Worm (Caenorhabditis elegans) whole organism, mixed stage, embryonic: ENCODE measurements around the gene nhr-256.

Source experiments
- M03D4.4 ChIP-seq: sonication (generic microtip); optimal IDR thresholded peaks from 2 replicates; lab custom pipeline; 2017; ENCODE audit warnings: mild to moderate bottlenecking, missing genetic modification characterization, missing compliant biosample characterization
- bed-3 ChIP-seq: fragments of 200-800 bp; sonication (Bioruptor generic); optimal IDR thresholded peaks from 3 replicates; lab custom pipeline; 2018; ENCODE audit warnings: mild to moderate bottlenecking, missing genetic modification characterization, moderate library complexity, missing compliant biosample characterization
- blmp-1 ChIP-seq: fragments of 150-350 bp; optimal IDR thresholded peaks from 2 replicates; lab custom pipeline; 2014; ENCODE audit warnings: missing biosample characterization, missing genetic modification characterization
- ceh-39 ChIP-seq: fragments of 150-350 bp; optimal IDR thresholded peaks from 2 replicates; lab custom pipeline; 2014; ENCODE audit warnings: missing biosample characterization, missing genetic modification characterization
- ceh-43 ChIP-seq: fragments of 200-800 bp; sonication (Bioruptor generic); optimal IDR thresholded peaks from 2 replicates; lab custom pipeline; 2018; ENCODE audit warnings: mild to moderate bottlenecking, missing genetic modification characterization, moderate library complexity, missing compliant biosample characterization
- ceh-83 ChIP-seq: fragments of 200-800 bp; sonication (Bioruptor generic); optimal IDR thresholded peaks from 2 replicates; lab custom pipeline; 2018; ENCODE audit warnings: mild to moderate bottlenecking, missing genetic modification characterization, missing compliant biosample characterization
- ces-1 ChIP-seq: fragments of 150-350 bp; optimal IDR thresholded peaks from 2 replicates; lab custom pipeline; 2014; ENCODE audit warnings: missing biosample characterization, missing genetic modification reagents, missing genetic modification characterization
- cnd-1 ChIP-seq: fragments of 200-800 bp; sonication (Bioruptor generic); optimal IDR thresholded peaks from 2 replicates; lab custom pipeline; 2018; ENCODE audit warnings: mild to moderate bottlenecking, missing genetic modification characterization, missing compliant biosample characterization
- drap-1 ChIP-seq: fragments of 200-800 bp; sonication (Bioruptor generic); optimal IDR thresholded peaks from 3 replicates; lab custom pipeline; 2018; ENCODE audit warnings: mild to moderate bottlenecking, missing genetic modification characterization, missing compliant biosample characterization
- elt-1 ChIP-seq: sonication (generic microtip); optimal IDR thresholded peaks from 2 replicates; lab custom pipeline; 2017; ENCODE audit warnings: missing genetic modification characterization, mild to moderate bottlenecking, missing compliant biosample characterization, antibody characterized with exemption, moderate library complexity, borderline replicate concordance; ENCODE audit not compliant: insufficient read depth
- elt-3 ChIP-seq: fragments of 150-350 bp; optimal IDR thresholded peaks from 2 replicates; lab custom pipeline; 2014; ENCODE audit warnings: missing biosample characterization, missing genetic modification characterization
- ham-2 ChIP-seq: fragments of 200-800 bp; sonication (Bioruptor generic); optimal IDR thresholded peaks from 2 replicates; lab custom pipeline; 2018; ENCODE audit warnings: mild to moderate bottlenecking, missing genetic modification characterization, missing compliant biosample characterization
- hlh-1 ChIP-seq: fragments of 150-350 bp; optimal IDR thresholded peaks from 2 replicates; lab custom pipeline; 2014; ENCODE audit warnings: missing biosample characterization, missing genetic modification reagents, missing genetic modification characterization
- lin-13 ChIP-seq: fragments of 150-350 bp; optimal IDR thresholded peaks from 2 replicates; lab custom pipeline; 2014; ENCODE audit warnings: missing biosample characterization, missing genetic modification characterization
- lsy-2 ChIP-seq: fragments of 150-350 bp; optimal IDR thresholded peaks from 2 replicates; lab custom pipeline; 2014; ENCODE audit warnings: missing biosample characterization, missing genetic modification characterization
- mab-5 ChIP-seq: fragments of 150-350 bp; optimal IDR thresholded peaks from 2 replicates; lab custom pipeline; 2014; ENCODE audit warnings: missing biosample characterization, missing genetic modification characterization
- mep-1 ChIP-seq: fragments of 150-350 bp; optimal IDR thresholded peaks from 2 replicates; lab custom pipeline; 2017; ENCODE audit warnings: missing biosample characterization, missing genetic modification reagents, missing genetic modification characterization, inconsistent platforms
- mls-2 ChIP-seq: sonication (generic microtip); optimal IDR thresholded peaks from 2 replicates; lab custom pipeline; 2016; ENCODE audit warnings: mild to moderate bottlenecking, missing genetic modification characterization, moderate library complexity, missing compliant biosample characterization
- nhr-12 ChIP-seq: fragments of 150-350 bp; optimal IDR thresholded peaks from 2 replicates; lab custom pipeline; 2014; ENCODE audit warnings: missing biosample characterization, missing genetic modification characterization
- nhr-2 ChIP-seq: fragments of 150-350 bp; optimal IDR thresholded peaks from 2 replicates; lab custom pipeline; 2014; ENCODE audit warnings: missing biosample characterization, missing genetic modification characterization
- nhr-237 ChIP-seq: fragments of 150-350 bp; optimal IDR thresholded peaks from 2 replicates; lab custom pipeline; 2014; ENCODE audit warnings: missing biosample characterization, missing genetic modification characterization
- nhr-28 ChIP-seq: fragments of 150-350 bp; optimal IDR thresholded peaks from 2 replicates; lab custom pipeline; 2014; ENCODE audit warnings: missing biosample characterization, missing genetic modification characterization
- nhr-76 ChIP-seq: sonication (generic microtip); optimal IDR thresholded peaks from 2 replicates; lab custom pipeline; 2017; ENCODE audit warnings: missing biosample characterization, missing genetic modification characterization
- pha-4 ChIP-seq: fragments of 150-350 bp; optimal IDR thresholded peaks from 2 replicates; lab custom pipeline; 2018; ENCODE audit warnings: missing biosample characterization, missing genetic modification reagents, missing genetic modification characterization
- sem-2 ChIP-seq: fragments of 200-800 bp; sonication (Bioruptor generic); optimal IDR thresholded peaks from 2 replicates; lab custom pipeline; 2018; ENCODE audit warnings: mild to moderate bottlenecking, missing genetic modification characterization, missing compliant biosample characterization
- snpc-4 ChIP-seq: fragments of 150-350 bp; optimal IDR thresholded peaks from 2 replicates; lab custom pipeline; 2014; ENCODE audit warnings: missing biosample characterization, missing genetic modification characterization
- sptf-1 ChIP-seq: sonication (generic microtip); optimal IDR thresholded peaks from 2 replicates; lab custom pipeline; 2017; ENCODE audit warnings: mild to moderate bottlenecking, missing genetic modification characterization, moderate library complexity, missing compliant biosample characterization
- tbx-8 ChIP-seq: fragments of 200-800 bp; sonication (Bioruptor generic); optimal IDR thresholded peaks from 2 replicates; lab custom pipeline; 2018; ENCODE audit warnings: mild to moderate bottlenecking, missing genetic modification characterization, moderate library complexity, missing compliant biosample characterization
- unc-39 ChIP-seq: fragments of 150-350 bp; optimal IDR thresholded peaks from 2 replicates; lab custom pipeline; 2014; ENCODE audit warnings: missing biosample characterization, missing genetic modification characterization
- unc-62 ChIP-seq: fragments of 150-350 bp; optimal IDR thresholded peaks from 2 replicates; lab custom pipeline; 2014; ENCODE audit warnings: missing biosample characterization, missing genetic modification reagents, missing genetic modification characterization
- zip-8 ChIP-seq: fragments of 150-350 bp; optimal IDR thresholded peaks from 2 replicates; lab custom pipeline; 2014; ENCODE audit warnings: missing biosample characterization, missing genetic modification characterization

The nhr-256 gene

DNA sequence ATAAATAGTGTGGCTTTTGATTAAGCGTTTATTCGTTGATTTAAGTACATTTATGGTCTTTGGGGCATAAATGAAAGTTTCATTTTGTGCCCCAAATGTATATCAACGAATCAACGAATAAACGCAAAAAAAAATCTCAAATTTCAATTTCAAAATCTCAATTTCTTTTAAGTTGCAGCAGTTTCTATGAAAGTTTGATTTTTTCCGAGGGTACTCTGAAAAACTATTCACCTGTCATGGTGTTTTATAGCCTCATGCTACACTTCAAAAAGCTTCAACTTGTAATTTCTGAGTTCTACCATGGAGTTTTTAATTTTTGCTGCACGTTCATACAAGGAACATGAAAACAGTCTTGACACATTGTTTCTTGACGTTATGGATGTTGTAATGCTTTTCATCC, 8.9 kb downstream of the nhr-256 start, which contains the start of gene ZK697.1:
ZK697.1 (plus strand) TSS at position 301 of the 400 bp plus-strand sequence.
- TF ChIP-seq elt-3 (tag; lab: Kevin White, UChicago) = no peak

DNA sequence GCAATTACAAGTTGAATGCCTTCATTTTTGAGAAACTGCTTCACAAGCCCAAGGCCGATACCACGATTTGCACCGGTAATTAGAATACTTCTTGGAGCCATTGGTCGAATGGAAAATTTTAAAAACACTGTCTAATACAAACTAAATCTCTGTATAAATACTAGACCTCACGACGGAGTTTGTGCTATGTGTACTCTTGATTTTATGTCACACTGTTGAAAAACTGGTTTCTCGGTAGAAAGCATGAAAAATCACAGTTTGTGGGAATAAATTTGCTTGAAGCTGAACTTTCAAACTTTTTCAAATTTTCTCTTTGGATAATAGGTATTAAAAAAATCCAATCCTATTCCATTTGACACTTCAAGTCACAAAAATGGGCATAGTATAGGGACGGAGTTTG, 12.0 kb downstream of the nhr-256 start, which contains the start of gene ZK697.14:
ZK697.14 (minus strand) TSS at position 101 of the 400 bp plus-strand sequence.
- TF ChIP-seq ham-2 (GFP tag; lab: Kevin White, UChicago) = no peak
- TF ChIP-seq nhr-28 = no peak
- no peak for TF ChIP-seq snpc-4 (tag; lab: Kevin White, UChicago)
- TF ChIP-seq mep-1 (tag; lab: Kevin White, UChicago) = no peak
- no peak for TF ChIP-seq elt-1 (tag; lab: Kevin White, UChicago)
- no peak for TF ChIP-seq mls-2 (tag; lab: Kevin White, UChicago)
- TF ChIP-seq ceh-43 = no peak
- no peak for TF ChIP-seq ceh-39 (tag; lab: Kevin White, UChicago)
- no peak for TF ChIP-seq pha-4
- TF ChIP-seq lsy-2 (tag; lab: Kevin White, UChicago) = no peak
- no peak for TF ChIP-seq nhr-76
- TF ChIP-seq zip-8 = no peak
- no peak for TF ChIP-seq unc-62 (GFP tag; lab: Kevin White, UChicago)
- no peak for TF ChIP-seq elt-3 (tag; lab: Kevin White, UChicago)

ce11 chrV:1756099-1756498, 12.5 kb downstream of the nhr-256 start:
- TF ChIP-seq lsy-2 (tag; lab: Kevin White, UChicago) = no peak
- no peak for TF ChIP-seq hlh-1 (tag; lab: Kevin White, UChicago)
- TF ChIP-seq nhr-237 (tag; lab: Kevin White, UChicago) = no peak
- no peak for TF ChIP-seq unc-39 (tag; lab: Kevin White, UChicago)
- no peak for TF ChIP-seq sem-2 (GFP tag; lab: Kevin White, UChicago)
- no peak for TF ChIP-seq blmp-1 (tag; lab: Kevin White, UChicago)
- TF ChIP-seq M03D4.4 (tag; lab: Kevin White, UChicago) = no peak
- TF ChIP-seq sptf-1 (tag; lab: Kevin White, UChicago) = no peak
- no peak for TF ChIP-seq ceh-83
- no peak for TF ChIP-seq elt-3 (tag; lab: Kevin White, UChicago)
- TF ChIP-seq bed-3 = no peak
- TF ChIP-seq nhr-76 = no peak
- TF ChIP-seq elt-1 (tag; lab: Kevin White, UChicago) = no peak
- no peak for TF ChIP-seq drap-1 (GFP tag; lab: Kevin White, UChicago)
- no peak for TF ChIP-seq ham-2 (GFP tag; lab: Kevin White, UChicago)
- no peak for TF ChIP-seq nhr-2 (tag; lab: Kevin White, UChicago)
- TF ChIP-seq cnd-1 (tag; lab: Kevin White, UChicago) = no peak
- TF ChIP-seq, all 35 proteins: peak for 0

- TF ChIP-seq mep-1 (tag; lab: Kevin White, UChicago) = no peak
- TF ChIP-seq hlh-1 (tag; lab: Kevin White, UChicago) = no peak
- TF ChIP-seq snpc-4 (tag; lab: Kevin White, UChicago) = no peak
- no peak for TF ChIP-seq zip-8
- no peak for TF ChIP-seq sptf-1 (tag; lab: Kevin White, UChicago)
- no peak for TF ChIP-seq ces-1 (GFP tag; lab: Kevin White, UChicago)
- TF ChIP-seq lin-13 = no peak
- no peak for TF ChIP-seq tbx-8
- TF ChIP-seq mab-5 (tag; lab: Kevin White, UChicago) = no peak
- TF ChIP-seq nhr-2 (tag; lab: Kevin White, UChicago) = no peak
- TF ChIP-seq blmp-1 (tag; lab: Kevin White, UChicago) = no peak
These were observed 13.3 kb downstream of the nhr-256 start, which contains the start of gene clec-204 for ce11 chrV:1756856-1757255. Gene clec-204 (plus strand): TSS chrV:1757156.

DNA sequence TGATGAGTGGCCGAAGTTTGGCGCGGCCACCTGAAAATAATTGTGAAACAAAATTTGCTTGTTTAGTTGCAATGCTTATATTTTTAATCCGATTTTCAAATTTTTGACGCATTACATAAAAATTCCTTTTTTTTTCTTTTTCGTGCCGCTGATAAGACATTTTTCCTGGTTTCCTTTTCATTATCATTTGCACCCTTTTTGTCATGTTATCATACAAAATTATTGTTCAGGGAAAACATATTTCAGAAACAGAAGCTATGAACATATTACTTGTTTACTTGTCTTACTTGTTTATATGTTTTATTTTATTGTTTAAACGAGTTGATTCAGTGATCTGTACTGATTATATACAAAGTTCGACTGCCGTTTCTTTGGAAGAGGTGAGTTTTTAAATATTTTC, 17.1 kb downstream of the nhr-256 start, which contains the start of gene clec-205:
clec-205 (plus strand) TSS at position 212 of the 400 bp plus-strand sequence.
- TF ChIP-seq blmp-1 (tag; lab: Kevin White, UChicago) = no peak
- TF ChIP-seq ceh-39 (tag; lab: Kevin White, UChicago) = no peak
- no peak for TF ChIP-seq tbx-8
- TF ChIP-seq unc-39 (tag; lab: Kevin White, UChicago) = no peak
- no peak for TF ChIP-seq unc-62 (GFP tag; lab: Kevin White, UChicago)
- TF ChIP-seq lsy-2 (tag; lab: Kevin White, UChicago) = no peak
- no peak for TF ChIP-seq sem-2 (GFP tag; lab: Kevin White, UChicago)
- no peak for TF ChIP-seq sptf-1 (tag; lab: Kevin White, UChicago)
- no peak for TF ChIP-seq mab-5 (tag; lab: Kevin White, UChicago)
- no peak for TF ChIP-seq hlh-1 (tag; lab: Kevin White, UChicago)
- TF ChIP-seq zip-8 = no peak
- TF ChIP-seq lin-13 = no peak
- no peak for TF ChIP-seq snpc-4 (tag; lab: Kevin White, UChicago)
- TF ChIP-seq nhr-12 (tag; lab: Kevin White, UChicago) = no peak
- TF ChIP-seq, all 35 proteins: peak for 0
